Fruit fly (Drosophila melanogaster) whole organism, embryonic: Measurements from ENCODE around the gene CG11655.
A peak's percentile ranks its signal among the peaks of the same experiment; 100 is the strongest.

Source experiments
- Antp ChIP-seq: fragments of 200-800 bp; sonication (Bioruptor generic); optimal IDR thresholded peaks from 3 replicates; lab custom pipeline; 2016; ENCODE audit warnings: missing biosample characterization, missing genetic modification characterization
- CG10979 ChIP-seq: fragments of 200-800 bp; sonication (Bioruptor generic); optimal IDR thresholded peaks from 2 replicates; lab custom pipeline; 2018; ENCODE audit warnings: missing biosample characterization, mild to moderate bottlenecking, missing genetic modification characterization, moderate library complexity
- CG11247 ChIP-seq: fragments of 200-800 bp; sonication (Bioruptor generic); IDR thresholded peaks from 2 replicates; pipeline ENCODE4 v1.3.6; 2022; ENCODE audit warnings: missing biosample characterization, missing genetic modification characterization
- CG11560 ChIP-seq: fragments of 200-800 bp; sonication (Bioruptor generic); IDR thresholded peaks from 3 replicates; pipeline ENCODE4 v1.3.6; 2022; ENCODE audit warnings: missing biosample characterization, missing genetic modification characterization
- CG12659 ChIP-seq: fragments of 200-800 bp; sonication (Bioruptor generic); optimal IDR thresholded peaks from 3 replicates; lab custom pipeline; 2017; ENCODE audit warnings: mild to moderate bottlenecking, missing biosample characterization, missing genetic modification reagents, missing genetic modification characterization
- CG13287 ChIP-seq: fragments of 200-800 bp; sonication (Bioruptor generic); IDR thresholded peaks from 2 replicates; pipeline ENCODE4 v1.3.6; 2022; ENCODE audit warnings: missing biosample characterization, missing genetic modification characterization; ENCODE audit not compliant: partially characterized antibody
- CG13624 ChIP-seq: fragments of 200-800 bp; sonication (Bioruptor generic); optimal IDR thresholded peaks from 2 replicates; lab custom pipeline; 2016; ENCODE audit warnings: missing biosample characterization, missing genetic modification characterization
- CG14014 ChIP-seq: fragments of 200-800 bp; sonication (Bioruptor generic); IDR thresholded peaks from 2 replicates; pipeline ENCODE4 v1.3.6; 2022; ENCODE audit warnings: missing biosample characterization, missing genetic modification characterization
- CG14965 ChIP-seq: fragments of 200-800 bp; sonication (Bioruptor generic); optimal IDR thresholded peaks from 2 replicates; lab custom pipeline; 2016; ENCODE audit warnings: missing biosample characterization, missing genetic modification characterization, borderline replicate concordance
- CG15011 ChIP-seq: fragments of 200-800 bp; sonication (Bioruptor generic); optimal IDR thresholded peaks from 3 replicates; lab custom pipeline; 2018; ENCODE audit warnings: missing biosample characterization, mild to moderate bottlenecking, missing genetic modification characterization
- CG17359 ChIP-seq: fragments of 200-800 bp; sonication (Bioruptor generic); optimal IDR thresholded peaks from 3 replicates; lab custom pipeline; 2018; ENCODE audit warnings: missing biosample characterization, mild to moderate bottlenecking, missing genetic modification characterization, moderate library complexity
- CG18764 ChIP-seq: fragments of 200-800 bp; sonication (Bioruptor generic); optimal IDR thresholded peaks from 3 replicates; lab custom pipeline; 2016; ENCODE audit warnings: missing biosample characterization, missing genetic modification characterization
- CG2678 ChIP-seq: fragments of 200-800 bp; sonication (Bioruptor generic); optimal IDR thresholded peaks from 3 replicates; lab custom pipeline; 2019; ENCODE audit warnings: missing biosample characterization, mild to moderate bottlenecking, missing genetic modification characterization, moderate library complexity
- CG31388 ChIP-seq: fragments of 200-800 bp; sonication (Bioruptor generic); optimal IDR thresholded peaks from 2 replicates; lab custom pipeline; 2016; ENCODE audit warnings: missing biosample characterization, missing genetic modification characterization
- CG31441 ChIP-seq: fragments of 200-800 bp; sonication (Bioruptor generic); IDR thresholded peaks from 2 replicates; pipeline ENCODE4 v1.3.6; 2022; ENCODE audit warnings: missing biosample characterization, missing genetic modification characterization
- CG32772 ChIP-seq: fragments of 200-800 bp; sonication (Bioruptor generic); IDR thresholded peaks from 2 replicates; pipeline ENCODE4 v1.3.6; 2022; ENCODE audit warnings: missing biosample characterization, missing genetic modification characterization
- CG33213 ChIP-seq: fragments of 200-800 bp; sonication (Bioruptor generic); optimal IDR thresholded peaks from 3 replicates; lab custom pipeline; 2016; ENCODE audit warnings: missing biosample characterization, missing genetic modification characterization
- CG4404 ChIP-seq: fragments of 200-800 bp; sonication (Bioruptor generic); IDR thresholded peaks from 2 replicates; pipeline ENCODE4 v1.3.6; 2022; ENCODE audit warnings: missing biosample characterization, missing genetic modification characterization
- CG9817 ChIP-seq: fragments of 200-800 bp; sonication (Bioruptor generic); optimal IDR thresholded peaks from 2 replicates; lab custom pipeline; 2018; ENCODE audit warnings: missing biosample characterization, mild to moderate bottlenecking, missing genetic modification characterization, moderate library complexity
- Dbx ChIP-seq: fragments of 200-800 bp; sonication (Bioruptor generic); IDR thresholded peaks from 3 replicates; pipeline ENCODE4 v1.3.6; 2022; ENCODE audit warnings: missing biosample characterization, missing genetic modification characterization
- HHEX ChIP-seq: fragments of 200-800 bp; sonication (Bioruptor generic); optimal IDR thresholded peaks from 3 replicates; lab custom pipeline; 2017; ENCODE audit warnings: missing biosample characterization, mild to moderate bottlenecking, missing genetic modification characterization, missing genetic modification reagents
- HLH54F ChIP-seq: fragments of 200-800 bp; sonication (Bioruptor generic); optimal IDR thresholded peaks from 3 replicates; lab custom pipeline; 2016; ENCODE audit warnings: missing biosample characterization, missing genetic modification characterization
- Hand ChIP-seq: fragments of 200-800 bp; sonication (Bioruptor generic); optimal IDR thresholded peaks from 2 replicates; lab custom pipeline; 2017; ENCODE audit warnings: mild to moderate bottlenecking, missing biosample characterization, missing genetic modification reagents, missing genetic modification characterization
- Hmx ChIP-seq: fragments of 200-800 bp; sonication (Bioruptor generic); optimal IDR thresholded peaks from 2 replicates; lab custom pipeline; 2016; ENCODE audit warnings: missing biosample characterization, missing genetic modification characterization
- Hr39 ChIP-seq: fragments of >200 bp; optimal IDR thresholded peaks from 2 replicates; lab custom pipeline; 2017
- MESR4 ChIP-seq: fragments of 200-800 bp; sonication (Bioruptor generic); optimal IDR thresholded peaks from 2 replicates; lab custom pipeline; 2018; ENCODE audit warnings: missing biosample characterization, mild to moderate bottlenecking, missing genetic modification characterization, moderate library complexity
- Myb ChIP-seq: fragments of 200-800 bp; sonication (Bioruptor generic); optimal IDR thresholded peaks from 2 replicates; lab custom pipeline; 2016; ENCODE audit warnings: missing biosample characterization, missing genetic modification characterization
- Nf-YA ChIP-seq: fragments of 200-800 bp; sonication (Bioruptor generic); IDR thresholded peaks from 2 replicates; pipeline ENCODE4 v1.3.6; 2022; ENCODE audit warnings: missing biosample characterization, missing genetic modification characterization
- PHDP ChIP-seq: fragments of 200-800 bp; sonication (Bioruptor generic); optimal IDR thresholded peaks from 3 replicates; lab custom pipeline; 2018; ENCODE audit warnings: missing biosample characterization, mild to moderate bottlenecking, missing genetic modification characterization, moderate library complexity
- Pdp1 ChIP-seq, 2 experiments: fragments of 200-800 bp; sonication (Bioruptor generic); optimal IDR thresholded peaks; 3 replicates each; lab custom pipeline; 2016; ENCODE audit warnings: missing biosample characterization in 2 of 2, missing genetic modification characterization in 2 of 2, mild to moderate bottlenecking in 1 of 2, moderate library complexity in 1 of 2
- Rfx ChIP-seq: fragments of 200-800 bp; sonication (Bioruptor generic); IDR thresholded peaks from 2 replicates; pipeline ENCODE4 v1.3.6; 2022; ENCODE audit warnings: missing biosample characterization, missing genetic modification characterization
- Rx ChIP-seq: fragments of 200-800 bp; sonication (Bioruptor generic); IDR thresholded peaks from 2 replicates; pipeline ENCODE4 v1.3.6; 2022; ENCODE audit warnings: missing biosample characterization, missing genetic modification characterization
- Sry-δ ChIP-seq: fragments of 200-800 bp; sonication (Bioruptor generic); optimal IDR thresholded peaks from 2 replicates; lab custom pipeline; 2016; ENCODE audit warnings: missing biosample characterization, missing genetic modification characterization
- Taf1 ChIP-seq: fragments of 200-800 bp; sonication (Bioruptor generic); IDR thresholded peaks from 2 replicates; pipeline ENCODE4 v1.3.6; 2022; ENCODE audit warnings: missing biosample characterization, missing genetic modification characterization
- Xbp1 ChIP-seq: fragments of 200-800 bp; sonication (Bioruptor generic); optimal IDR thresholded peaks from 3 replicates; lab custom pipeline; 2016; ENCODE audit warnings: missing biosample characterization, mild to moderate bottlenecking, missing genetic modification characterization
- Xrp1 ChIP-seq: fragments of 200-800 bp; sonication (Bioruptor generic); IDR thresholded peaks from 2 replicates; pipeline ENCODE4 v1.3.6; 2022; ENCODE audit warnings: missing biosample characterization, missing genetic modification characterization
- YL-1 ChIP-seq: fragments of 200-800 bp; sonication (Bioruptor generic); optimal IDR thresholded peaks from 3 replicates; lab custom pipeline; 2017; ENCODE audit warnings: missing biosample characterization, mild to moderate bottlenecking, missing genetic modification characterization
- az2 ChIP-seq: fragments of 200-800 bp; sonication (Bioruptor generic); optimal IDR thresholded peaks from 3 replicates; lab custom pipeline; 2016; ENCODE audit warnings: missing biosample characterization, missing genetic modification characterization
- btn ChIP-seq: fragments of 200-800 bp; sonication (Bioruptor generic); optimal IDR thresholded peaks from 2 replicates; lab custom pipeline; 2016; ENCODE audit warnings: missing biosample characterization, missing genetic modification characterization
- eyg ChIP-seq: fragments of 200-800 bp; sonication (Bioruptor generic); optimal IDR thresholded peaks from 3 replicates; lab custom pipeline; 2016; ENCODE audit warnings: missing biosample characterization, missing genetic modification characterization
- fd3F ChIP-seq: fragments of 200-800 bp; sonication (Bioruptor generic); optimal IDR thresholded peaks from 2 replicates; lab custom pipeline; 2018; ENCODE audit warnings: missing biosample characterization, mild to moderate bottlenecking, missing genetic modification characterization, moderate library complexity
- fd64A ChIP-seq: fragments of 200-800 bp; sonication (Bioruptor generic); optimal IDR thresholded peaks from 3 replicates; lab custom pipeline; 2018; ENCODE audit warnings: missing biosample characterization, mild to moderate bottlenecking, missing genetic modification characterization
- h ChIP-seq: fragments of >200 bp; optimal IDR thresholded peaks from 2 replicates; lab custom pipeline; 2017
- mam ChIP-seq: fragments of 200-800 bp; sonication (Bioruptor generic); optimal IDR thresholded peaks from 3 replicates; lab custom pipeline; 2016; ENCODE audit warnings: missing biosample characterization, missing genetic modification characterization
- pho ChIP-seq: fragments of 200-800 bp; sonication (Bioruptor generic); optimal IDR thresholded peaks from 2 replicates; lab custom pipeline; 2016; ENCODE audit warnings: missing biosample characterization, missing genetic modification characterization
- phol ChIP-seq: fragments of 200-800 bp; sonication (Bioruptor generic); optimal IDR thresholded peaks from 3 replicates; lab custom pipeline; 2018; ENCODE audit warnings: missing biosample characterization, mild to moderate bottlenecking, missing genetic modification characterization, moderate library complexity
- ranshi ChIP-seq: fragments of 200-800 bp; sonication (Bioruptor generic); IDR thresholded peaks from 2 replicates; pipeline ENCODE4 v1.3.6; 2022; ENCODE audit warnings: missing biosample characterization, missing genetic modification characterization
- row ChIP-seq: fragments of 200-800 bp; sonication (Bioruptor generic); IDR thresholded peaks from 3 replicates; pipeline ENCODE4 v1.3.6; 2022; ENCODE audit warnings: missing biosample characterization, missing genetic modification characterization
- scrt ChIP-seq: fragments of 200-800 bp; sonication (Bioruptor generic); optimal IDR thresholded peaks from 2 replicates; lab custom pipeline; 2018; ENCODE audit warnings: missing biosample characterization, mild to moderate bottlenecking, missing genetic modification characterization, moderate library complexity
- sob ChIP-seq: fragments of 200-800 bp; sonication (Bioruptor generic); IDR thresholded peaks from 2 replicates; pipeline ENCODE4 v1.3.6; 2022; ENCODE audit warnings: missing biosample characterization, missing genetic modification characterization
- ttk ChIP-seq: fragments of 200-800 bp; sonication (Bioruptor generic); IDR thresholded peaks from 2 replicates; pipeline ENCODE4 v2.1.2; 2022; ENCODE audit warnings: missing biosample characterization, missing genetic modification characterization
- tx ChIP-seq: fragments of 200-800 bp; sonication (Bioruptor generic); optimal IDR thresholded peaks from 2 replicates; lab custom pipeline; 2016; ENCODE audit warnings: missing biosample characterization, missing genetic modification characterization

The CG11655 gene

dm6 chrX:15462436-15462857 is 9.2 kb downstream of the CG11655 start, which contains the start of the genes shtd, CG6294 and CG6299 (continued):
- TF ChIP-seq CG13624 (GFP tag; lab: Kevin White, UChicago) (no peak), CG32772 (GFP tag; lab: Robert Waterston, UW) (no peak), CG18764 (peak; percentile 95), Hr39 (lab: Kevin White, UChicago) (no peak), ttk (GFP tag; lab: Robert Waterston, UW) (no peak), CG15011 (GFP tag; lab: Kevin White, UChicago) (no peak), Taf1 (GFP tag; lab: Robert Waterston, UW) (no peak), scrt (GFP tag; lab: Kevin White, UChicago) (no peak), Hmx (GFP tag; lab: Kevin White, UChicago) (no peak), Xbp1 (GFP tag; lab: Kevin White, UChicago) (peak; percentile 32), fd3F (GFP tag; lab: Kevin White, UChicago) (no peak), CG4404 (GFP tag; lab: Robert Waterston, UW) (no peak), mam (peak; percentile 4), CG11560 (0 out of 3 replicates have a peak, but pooled peaks have one; percentile 36), CG10979 (tag; lab: Kevin White, UChicago) (no peak), sob (GFP tag; lab: Robert Waterston, UW) (peak; percentile 31; the same call in 1 of the 2 replicates), PHDP (tag; lab: Kevin White, UChicago) (no peak), CG17359 (no peak), CG14965 (no peak), btn (GFP tag; lab: Kevin White, UChicago) (no peak), CG31441 (no peak), CG13287 (GFP tag; lab: Robert Waterston, UW) (peak; percentile 95), fd64A (GFP tag; lab: Kevin White, UChicago) (no peak), Pdp1 (GFP tag; optimal IDR thresholded peaks at IDR 0.05; lab: Kevin White, UChicago) (peak in 1 of 2 experiments; percentile 21), Nf-YA (GFP tag; lab: Robert Waterston, UW) (no peak), row (GFP tag; lab: Robert Waterston, UW) (peak; percentile 65; the same call in 2 of the 3 replicates), MESR4 (peak; percentile 44), CG12659 (peak; percentile 56), az2 (no peak), Hand (GFP tag; lab: Kevin White, UChicago) (no peak), HLH54F (GFP tag; lab: Kevin White, UChicago) (peak; percentile 6), CG31388 (GFP tag; lab: Kevin White, UChicago) (no peak), Antp (GFP tag; lab: Kevin White, UChicago) (peak; percentile 1), pho (peak; percentile 1), Myb (GFP tag; lab: Kevin White, UChicago) (peak; percentile 76), CG9817 (tag; lab: Kevin White, UChicago) (peak; percentile 8), eyg (GFP tag; lab: Kevin White, UChicago) (no peak), CG2678 (tag; lab: Kevin White, UChicago) (no peak), Sry-δ (GFP tag; lab: Kevin White, UChicago) (peak; percentile 79), HHEX (GFP tag; lab: Kevin White, UChicago) (no peak), CG14014 (no peak), CG11247 (GFP tag; lab: Robert Waterston, UW) (no peak), h (lab: Kevin White, UChicago) (no peak), Xrp1 (no peak), tx (GFP tag; lab: Kevin White, UChicago) (no peak), Rfx (GFP tag; lab: Robert Waterston, UW) (peak; percentile 39; the same call in 1 of the 2 replicates), Dbx (GFP tag; lab: Robert Waterston, UW) (0 out of 3 replicates have a peak, but pooled peaks have one; percentile 13), YL-1 (GFP tag; lab: Kevin White, UChicago) (peak; percentile 67), phol (tag; lab: Kevin White, UChicago) (peak; percentile 67), CG33213 (GFP tag; lab: Kevin White, UChicago) (peak; percentile 48), Rx (no peak), ranshi (GFP tag; lab: Robert Waterston, UW) (no peak)
